Fruit fly (Drosophila melanogaster) whole organism, wandering third instar larva: Measurements from ENCODE around the gene CG14205.

Experiments used
- CG32264 ChIP-seq: fragments of 200-800 bp; sonication (Bioruptor generic); optimal IDR thresholded peaks from 2 replicates; lab custom pipeline; 2016; ENCODE audit warnings: missing biosample characterization, missing genetic modification characterization
- CG9705 ChIP-seq: fragments of 200-800 bp; sonication (Bioruptor generic); optimal IDR thresholded peaks from 2 replicates; lab custom pipeline; 2018; ENCODE audit warnings: missing biosample characterization, mild to moderate bottlenecking, missing genetic modification characterization
- CrebA ChIP-seq: fragments of 200-800 bp; sonication (Bioruptor generic); optimal IDR thresholded peaks from 2 replicates; lab custom pipeline; 2016; ENCODE audit warnings: missing biosample characterization, mild to moderate bottlenecking, missing genetic modification characterization, borderline replicate concordance
- Dfd ChIP-seq: fragments of >200 bp; optimal IDR thresholded peaks from 2 replicates; lab custom pipeline; 2017; ENCODE audit warnings: missing biosample characterization, missing genetic modification characterization
- Dif ChIP-seq: fragments of 200-275, 200-300 bp; sonication (Bioruptor generic); optimal IDR thresholded peaks from 2 replicates; lab custom pipeline; 2018; ENCODE audit warnings: missing biosample characterization, missing genetic modification characterization; ENCODE audit not compliant: partially characterized antibody
- HLH106 ChIP-seq: fragments of 200-800 bp; optimal IDR thresholded peaks from 3 replicates; lab custom pipeline; 2019; ENCODE audit warnings: missing biosample characterization, mild to moderate bottlenecking, missing genetic modification characterization, moderate library complexity
- Hnf4 ChIP-seq: fragments of 200-800 bp; sonication (Bioruptor generic); optimal IDR thresholded peaks from 2 replicates; lab custom pipeline; 2016; ENCODE audit warnings: missing biosample characterization, mild to moderate bottlenecking, missing genetic modification characterization
- Hr78 ChIP-seq: fragments of >200 bp; optimal IDR thresholded peaks from 2 replicates; lab custom pipeline; 2017; ENCODE audit warnings: missing biosample characterization, missing genetic modification characterization
- Hr83 ChIP-seq: fragments of 200-300 bp; sonication (Bioruptor generic); optimal IDR thresholded peaks from 2 replicates; lab custom pipeline; 2016; ENCODE audit warnings: missing biosample characterization, mild to moderate bottlenecking, missing genetic modification characterization, moderate library complexity; ENCODE audit not compliant: poor library complexity, severe bottlenecking
- Jra ChIP-seq: sonication (Bioruptor generic); optimal IDR thresholded peaks from 2 replicates; lab custom pipeline; 2016; ENCODE audit warnings: missing biosample characterization, missing genetic modification characterization
- Mio ChIP-seq: sonication (Bioruptor generic); optimal IDR thresholded peaks from 2 replicates; lab custom pipeline; 2016; ENCODE audit warnings: missing biosample characterization, missing genetic modification characterization
- OdsH ChIP-seq: fragments of 200-800 bp; sonication (Bioruptor generic); optimal IDR thresholded peaks from 2 replicates; lab custom pipeline; 2016; ENCODE audit warnings: missing biosample characterization, mild to moderate bottlenecking, missing genetic modification characterization
- Rel ChIP-seq, 2 experiments: fragments of 200-800 bp; sonication (Bioruptor generic) in 1 of 2; optimal IDR thresholded peaks; 2 replicates in 1 of 2; 3 replicates in 1 of 2; lab custom pipeline; 2016 to 2019; ENCODE audit warnings: mild to moderate bottlenecking in 2 of 2, missing biosample characterization in 2 of 2, missing genetic modification characterization in 2 of 2, moderate library complexity in 1 of 2
- Sp1 ChIP-seq: fragments of 200-800 bp; sonication (Bioruptor generic); optimal IDR thresholded peaks from 3 replicates; lab custom pipeline; 2019; ENCODE audit warnings: missing biosample characterization, mild to moderate bottlenecking, missing genetic modification characterization, moderate library complexity
- Vsx2 ChIP-seq: fragments of 200-300, 225-300 bp; sonication (Bioruptor generic); optimal IDR thresholded peaks from 2 replicates; lab custom pipeline; 2018; ENCODE audit warnings: missing biosample characterization, missing genetic modification characterization; ENCODE audit not compliant: partially characterized antibody
- br ChIP-seq: fragments of 200-800 bp; sonication (Bioruptor generic); optimal IDR thresholded peaks from 2 replicates; lab custom pipeline; 2016; ENCODE audit warnings: missing biosample characterization, missing genetic modification characterization
- brk ChIP-seq: fragments of 200-800 bp; sonication (Bioruptor generic); optimal IDR thresholded peaks from 2 replicates; lab custom pipeline; 2016; ENCODE audit warnings: missing biosample characterization, mild to moderate bottlenecking, missing genetic modification characterization
- dl ChIP-seq, 2 experiments: fragments of 175-275, 200-275 bp in 1 of 2; fragments of 200-275 bp in 1 of 2; sonication (Bioruptor generic); optimal IDR thresholded peaks; lab custom pipeline; 2018; ENCODE audit warnings: mild to moderate bottlenecking in 2 of 2, missing biosample characterization in 2 of 2, missing genetic modification characterization in 2 of 2, moderate library complexity in 2 of 2; ENCODE audit not compliant: partially characterized antibody in 2 of 2, insufficient read depth in 1 of 2
- dmrt93B ChIP-seq: fragments of 200-800 bp; sonication (Bioruptor generic); optimal IDR thresholded peaks from 2 replicates; lab custom pipeline; 2018; ENCODE audit warnings: missing biosample characterization, mild to moderate bottlenecking, missing genetic modification characterization
- dsf ChIP-seq: sonication (Bioruptor generic); optimal IDR thresholded peaks from 2 replicates; lab custom pipeline; 2016; ENCODE audit warnings: missing biosample characterization, missing genetic modification characterization, borderline replicate concordance
- ey ChIP-seq: fragments of 200-800 bp; sonication (Bioruptor generic); optimal IDR thresholded peaks from 2 replicates; lab custom pipeline; 2016; ENCODE audit warnings: missing biosample characterization, missing genetic modification characterization
- foxo ChIP-seq, 2 experiments: fragments of 200-800 bp; sonication (Bioruptor generic); optimal IDR thresholded peaks; 2 replicates in 1 of 2; 3 replicates in 1 of 2; lab custom pipeline; 2016 to 2017; ENCODE audit warnings: missing biosample characterization in 2 of 2, missing genetic modification characterization in 2 of 2
- fru ChIP-seq: fragments of 200-800 bp; sonication (Bioruptor generic); optimal IDR thresholded peaks from 3 replicates; lab custom pipeline; 2016; ENCODE audit warnings: missing biosample characterization, mild to moderate bottlenecking, missing genetic modification characterization
- h ChIP-seq: fragments of 200-800 bp; sonication (Bioruptor generic); optimal IDR thresholded peaks from 3 replicates; lab custom pipeline; 2016; ENCODE audit warnings: missing biosample characterization, mild to moderate bottlenecking, missing genetic modification characterization
- lola ChIP-seq: fragments of >200 bp; optimal IDR thresholded peaks from 2 replicates; lab custom pipeline; 2017; ENCODE audit warnings: missing biosample characterization, missing genetic modification characterization
- pan ChIP-seq: fragments of >200 bp; optimal IDR thresholded peaks from 2 replicates; lab custom pipeline; 2017
- psq ChIP-seq: fragments of 200-800 bp; sonication (Bioruptor generic); optimal IDR thresholded peaks from 3 replicates; lab custom pipeline; 2017; ENCODE audit warnings: missing biosample characterization, mild to moderate bottlenecking, missing genetic modification characterization, moderate library complexity
- rgr ChIP-seq: fragments of 200-800 bp; sonication (Bioruptor generic); optimal IDR thresholded peaks from 3 replicates; lab custom pipeline; 2016; ENCODE audit warnings: missing biosample characterization, mild to moderate bottlenecking, missing genetic modification characterization
- sage ChIP-seq: fragments of 200-800 bp; sonication (Bioruptor generic); optimal IDR thresholded peaks from 2 replicates; lab custom pipeline; 2016; ENCODE audit warnings: missing biosample characterization, mild to moderate bottlenecking, missing genetic modification characterization
- sv ChIP-seq: fragments of 200-800 bp; sonication (Bioruptor generic); optimal IDR thresholded peaks from 3 replicates; lab custom pipeline; 2016; ENCODE audit warnings: missing biosample characterization, missing genetic modification characterization
- woc ChIP-seq: sonication (Bioruptor generic); optimal IDR thresholded peaks from 2 replicates; lab custom pipeline; 2016; ENCODE audit warnings: missing biosample characterization, mild to moderate bottlenecking, missing genetic modification characterization

Gene CG14205

DNA sequence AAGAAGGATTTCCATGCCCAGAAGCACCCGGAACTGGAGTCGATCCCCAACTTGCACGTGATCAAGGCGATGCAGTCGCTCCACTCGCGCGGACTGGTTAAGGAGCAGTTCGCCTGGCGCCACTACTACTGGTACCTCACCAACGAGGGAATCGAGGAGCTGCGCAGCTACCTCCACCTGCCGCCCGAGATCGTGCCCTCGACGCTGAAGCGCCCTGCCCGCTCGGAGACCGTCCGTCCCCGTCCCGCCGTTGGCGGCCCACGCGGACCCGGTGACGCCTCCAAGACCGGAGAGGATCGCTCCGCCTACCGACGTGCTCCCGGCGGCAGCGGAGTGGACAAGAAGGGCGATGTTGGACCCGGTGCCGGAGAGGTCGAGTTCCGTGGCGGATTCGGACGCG, 6.1 kb downstream of the CG14205 start:
- TF ChIP-seq Hr78 (GFP tag; lab: Kevin White, UChicago) (no peak), CG32264 (no peak), sage (GFP tag; lab: Kevin White, UChicago) (no peak), Jra (no peak), Dfd (GFP tag; lab: Kevin White, UChicago) (peak; percentile 87), CrebA (no peak)

dm6 chrX:19601644-19602043, 9.2 kb downstream of the CG14205 start, which contains the start of gene CG14220:
Gene CG14220, minus strand, starts transcription at chrX:19601851.
- TF ChIP-seq CrebA (no peak), Hnf4 (GFP tag; lab: Kevin White, UChicago) (peak; percentile 22), rgr (GFP tag; lab: Kevin White, UChicago) (no peak), Rel (GFP tag; optimal IDR thresholded peaks at IDR 0.05; lab: Kevin White, UChicago) (no peak), Rel (tag; optimal IDR thresholded peaks at IDR 0.05; lab: Kevin White, UChicago) (peak; percentile 46), psq (GFP tag; lab: Kevin White, UChicago) (no peak), HLH106 (tag; lab: Kevin White, UChicago) (peak; percentile 6), Sp1 (GFP tag; lab: Kevin White, UChicago) (peak; percentile 15), Dif (GFP tag; lab: Kevin White, UChicago) (peak; percentile 8), h (GFP tag; lab: Kevin White, UChicago) (peak; percentile 22), Hr83 (GFP tag; lab: Kevin White, UChicago) (peak; percentile 67)

dm6 chrX:19602483-19602882, 10.1 kb downstream of the CG14205 start:
- TF ChIP-seq Hnf4 (GFP tag; lab: Kevin White, UChicago) (no peak), Dif (GFP tag; lab: Kevin White, UChicago) (no peak), pan (lab: Kevin White, UChicago) (no peak), Rel (GFP tag; optimal IDR thresholded peaks at IDR 0.05; lab: Kevin White, UChicago) (no peak), Rel (tag; optimal IDR thresholded peaks at IDR 0.05; lab: Kevin White, UChicago) (no peak), Mio (GFP tag; lab: Kevin White, UChicago) (no peak), woc (GFP tag; lab: Kevin White, UChicago) (no peak), CG9705 (GFP tag; lab: Kevin White, UChicago) (no peak), fru (no peak), br (GFP tag; lab: Kevin White, UChicago) (no peak), brk (GFP tag; lab: Kevin White, UChicago) (no peak), psq (GFP tag; lab: Kevin White, UChicago) (no peak), h (GFP tag; lab: Kevin White, UChicago) (no peak), lola (GFP tag; lab: Kevin White, UChicago) (no peak), Vsx2 (no peak), CrebA (no peak)

dm6 chrX:19603953-19604352, 11.5 kb downstream of the CG14205 start:
- peak in 1 of 2 experiments; percentile 83 for TF ChIP-seq foxo (GFP tag; optimal IDR thresholded peaks at IDR 0.05; lab: Kevin White, UChicago)
- peak; percentile 31 for TF ChIP-seq psq (GFP tag; lab: Kevin White, UChicago)
- TF ChIP-seq fru = peak; percentile 69
- peak; percentile 59 for TF ChIP-seq OdsH (GFP tag; lab: Kevin White, UChicago)
- TF ChIP-seq dmrt93B (GFP tag; lab: Kevin White, UChicago) = peak; percentile 49
- TF ChIP-seq CrebA = no peak
- TF ChIP-seq Hnf4 (GFP tag; lab: Kevin White, UChicago) = peak; percentile 32
- peak; percentile 13 for TF ChIP-seq Rel (GFP tag; optimal IDR thresholded peaks at IDR 0.05; lab: Kevin White, UChicago)
- TF ChIP-seq Rel (tag; optimal IDR thresholded peaks at IDR 0.05; lab: Kevin White, UChicago) = no peak
- peak; percentile 30 for TF ChIP-seq Sp1 (GFP tag; lab: Kevin White, UChicago)
- TF ChIP-seq dsf (GFP tag; lab: Kevin White, UChicago) = no peak
- TF ChIP-seq Mio (GFP tag; lab: Kevin White, UChicago) = no peak
- TF ChIP-seq Hr83 (GFP tag; lab: Kevin White, UChicago) = no peak
- no peak for TF ChIP-seq dl (GFP tag; optimal IDR thresholded peaks at IDR 0.05; lab: Kevin White, UChicago; ENCODE audit: insufficient read depth in 1 of 2, partially characterized antibody in 2 of 2)
- peak; percentile 69 for TF ChIP-seq sv
- TF ChIP-seq HLH106 (tag; lab: Kevin White, UChicago) = peak; percentile 71
- peak; percentile 48 for TF ChIP-seq ey (GFP tag; lab: Kevin White, UChicago)
- peak; percentile 62 for TF ChIP-seq sage (GFP tag; lab: Kevin White, UChicago)
- peak; percentile 76 for TF ChIP-seq h (GFP tag; lab: Kevin White, UChicago)
- TF ChIP-seq rgr (GFP tag; lab: Kevin White, UChicago) = peak; percentile 43
- TF ChIP-seq br (GFP tag; lab: Kevin White, UChicago) = peak; percentile 46
